Worm (Caenorhabditis elegans) whole organism, L3 larva: Measurements from ENCODE around the gene Y37H2A.18.

Source experiments
- ama-1 ChIP-seq: fragments of 150-350 bp; optimal IDR thresholded peaks from 2 replicates; lab custom pipeline; 2018
- nhr-23 ChIP-seq: fragments of 150-350 bp; optimal IDR thresholded peaks from 2 replicates; lab custom pipeline; 2014; ENCODE audit warnings: missing biosample characterization, missing genetic modification reagents, missing genetic modification characterization
- nhr-237 ChIP-seq: fragments of 150-350 bp; optimal IDR thresholded peaks from 2 replicates; lab custom pipeline; 2014; ENCODE audit warnings: missing biosample characterization, missing genetic modification characterization
- pha-4 ChIP-seq: fragments of 150-350 bp; optimal IDR thresholded peaks from 2 replicates; lab custom pipeline; 2014; ENCODE audit warnings: missing biosample characterization, missing genetic modification reagents, missing genetic modification characterization

- TF ChIP-seq ama-1 (lab: Kevin White, UChicago) (no peak), nhr-237 (no peak), pha-4 (tag; lab: Kevin White, UChicago) (no peak), nhr-23 (tag; lab: Kevin White, UChicago) (no peak)
Measured at ce11 chrV:18133177-18133576, at the start of gene Y37H2A.18.
